Worm (Caenorhabditis elegans): ENCODE results near the gene F11A10.5.

DNA sequence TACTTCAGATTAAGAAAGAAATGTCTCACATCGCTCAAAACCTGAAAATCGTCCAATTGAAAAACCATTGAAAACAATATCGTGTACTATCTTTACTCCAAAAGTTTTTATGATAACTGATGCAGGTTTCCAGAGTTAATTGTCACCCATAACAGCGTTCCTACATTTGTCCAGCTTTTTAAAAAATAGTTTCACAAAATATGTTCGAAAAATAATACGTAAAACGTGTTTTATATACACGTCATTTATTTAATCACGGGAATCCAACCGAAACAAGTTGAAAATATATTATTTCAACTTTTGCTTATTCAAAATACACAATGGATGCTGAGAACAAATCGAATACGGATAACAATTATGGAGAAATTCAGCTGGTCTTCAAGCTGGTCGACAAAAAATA is 18.4 kb upstream of the F11A10.5 start, which contains the start of gene K08E4.7:
- no peak for TF ChIP-seq nhr-76 (tag; optimal IDR thresholded peaks at IDR 0.05)
- TF ChIP-seq mab-5 (tag; optimal IDR thresholded peaks at IDR 0.05): no peak
- no peak for TF ChIP-seq nhr-28 (tag; optimal IDR thresholded peaks at IDR 0.05)
- TF ChIP-seq nhr-12 (tag; optimal IDR thresholded peaks at IDR 0.05): no peak
- no peak for TF ChIP-seq pha-4 (tag; optimal IDR thresholded peaks at IDR 0.05)

Measured in whole organism, mixed stage, embryonic.